Fruit fly (Drosophila melanogaster) whole organism, wandering third instar larva: Measurements from ENCODE around the gene tho2.
A peak's percentile ranks its signal among the peaks of the same experiment; 100 is the strongest.

Experiments
- Abd-B ChIP-seq: fragments of >200 bp; optimal IDR thresholded peaks from 2 replicates; lab custom pipeline; 2017; ENCODE audit warnings: missing biosample characterization, missing genetic modification characterization
- Dif ChIP-seq: fragments of 200-275, 200-300 bp; sonication (Bioruptor generic); optimal IDR thresholded peaks from 2 replicates; lab custom pipeline; 2018; ENCODE audit warnings: missing biosample characterization, missing genetic modification characterization; ENCODE audit not compliant: partially characterized antibody
- Jra ChIP-seq: sonication (Bioruptor generic); optimal IDR thresholded peaks from 2 replicates; lab custom pipeline; 2016; ENCODE audit warnings: missing biosample characterization, missing genetic modification characterization
- Myc ChIP-seq: fragments of >200 bp; optimal IDR thresholded peaks from 2 replicates; lab custom pipeline; 2017
- br ChIP-seq: fragments of 200-800 bp; sonication (Bioruptor generic); optimal IDR thresholded peaks from 2 replicates; lab custom pipeline; 2016; ENCODE audit warnings: missing biosample characterization, missing genetic modification characterization
- brk ChIP-seq: fragments of 200-800 bp; sonication (Bioruptor generic); optimal IDR thresholded peaks from 2 replicates; lab custom pipeline; 2016; ENCODE audit warnings: missing biosample characterization, mild to moderate bottlenecking, missing genetic modification characterization
- foxo ChIP-seq, 2 experiments: fragments of 200-800 bp; sonication (Bioruptor generic); optimal IDR thresholded peaks; 2 replicates in 1 of 2; 3 replicates in 1 of 2; lab custom pipeline; 2016 to 2017; ENCODE audit warnings: missing biosample characterization in 2 of 2, missing genetic modification characterization in 2 of 2
- fru ChIP-seq: fragments of 200-800 bp; sonication (Bioruptor generic); optimal IDR thresholded peaks from 3 replicates; lab custom pipeline; 2016; ENCODE audit warnings: missing biosample characterization, mild to moderate bottlenecking, missing genetic modification characterization
- h ChIP-seq: fragments of 200-800 bp; sonication (Bioruptor generic); optimal IDR thresholded peaks from 3 replicates; lab custom pipeline; 2016; ENCODE audit warnings: missing biosample characterization, mild to moderate bottlenecking, missing genetic modification characterization
- lola ChIP-seq: fragments of >200 bp; optimal IDR thresholded peaks from 2 replicates; lab custom pipeline; 2017; ENCODE audit warnings: missing biosample characterization, missing genetic modification characterization
- pan ChIP-seq: fragments of >200 bp; optimal IDR thresholded peaks from 2 replicates; lab custom pipeline; 2017
- tai ChIP-seq: sonication (Bioruptor generic); optimal IDR thresholded peaks from 2 replicates; lab custom pipeline; 2016; ENCODE audit warnings: missing biosample characterization, missing genetic modification characterization
- usp ChIP-seq: fragments of >200 bp; optimal IDR thresholded peaks from 2 replicates; lab custom pipeline; 2017; ENCODE audit warnings: missing biosample characterization, missing genetic modification characterization

dm6 chr2L:2171366-2172078, 26.5 kb upstream of the tho2 start:
- no peak for TF ChIP-seq Jra (GFP tag; lab: Kevin White, UChicago)
- TF ChIP-seq pan (lab: Kevin White, UChicago): no peak
- no peak for TF ChIP-seq fru
- TF ChIP-seq foxo (GFP tag; optimal IDR thresholded peaks at IDR 0.05; lab: Kevin White, UChicago): peak in 1 of 2 experiments; percentile 11
- no peak for TF ChIP-seq br (GFP tag; lab: Kevin White, UChicago)
- no peak for TF ChIP-seq Myc (lab: Kevin White, UChicago)
- no peak for TF ChIP-seq lola
- peak; percentile 68 for TF ChIP-seq brk (GFP tag; lab: Kevin White, UChicago)
- TF ChIP-seq Dif: no peak
- no peak for TF ChIP-seq Abd-B (GFP tag; lab: Kevin White, UChicago)
- TF ChIP-seq h (GFP tag; lab: Kevin White, UChicago): peak; percentile 54
- no peak for TF ChIP-seq usp
- TF ChIP-seq tai (GFP tag; lab: Kevin White, UChicago): no peak
